Worm (Caenorhabditis elegans) whole organism, L4/young adult: Measurements from ENCODE around the gene F15A4.10.

Experiments
- W03F9.2 ChIP-seq: fragments of 150-350 bp; optimal IDR thresholded peaks from 2 replicates; lab custom pipeline; 2014; ENCODE audit warnings: missing biosample characterization, missing genetic modification characterization
- dao-5 ChIP-seq: sonication (generic microtip); optimal IDR thresholded peaks from 2 replicates; lab custom pipeline; 2016; ENCODE audit warnings: missing genotype, missing genetic modification characterization, moderate library complexity, missing compliant biosample characterization
- him-1 ChIP-seq: sonication (generic microtip); optimal IDR thresholded peaks from 2 replicates; lab custom pipeline; 2016; ENCODE audit warnings: missing genotype, missing genetic modification reagents, missing genetic modification characterization, missing compliant biosample characterization

DNA sequence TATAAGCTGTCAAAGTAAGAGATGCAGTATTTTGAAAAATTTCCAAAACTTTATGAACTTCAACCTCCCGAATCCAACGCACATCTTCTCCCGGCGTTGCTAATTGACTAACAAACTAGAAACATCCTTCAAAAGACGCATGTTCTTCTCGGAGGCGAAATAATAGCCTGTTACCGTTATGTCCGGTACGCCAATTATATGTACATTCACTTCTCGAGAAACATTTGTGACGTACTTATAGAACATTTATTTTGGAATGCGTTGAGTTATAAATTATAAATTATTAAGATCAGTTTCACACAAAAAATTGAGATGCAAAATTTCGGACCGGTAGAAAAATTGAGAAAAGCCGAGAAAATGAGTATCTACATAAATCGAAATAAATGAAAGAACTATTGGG lies 12.0 kb upstream of the F15A4.10 start, which contains the start of gene T21B4.3:
- no peak for TF ChIP-seq W03F9.2 (tag; lab: Kevin White, UChicago)
- TF ChIP-seq him-1 = no peak
- TF ChIP-seq dao-5 (tag; lab: Kevin White, UChicago) = no peak
